Fruit fly (Drosophila melanogaster): Measurements from ENCODE around the gene CG12105.

The CG12105 gene

DNA sequence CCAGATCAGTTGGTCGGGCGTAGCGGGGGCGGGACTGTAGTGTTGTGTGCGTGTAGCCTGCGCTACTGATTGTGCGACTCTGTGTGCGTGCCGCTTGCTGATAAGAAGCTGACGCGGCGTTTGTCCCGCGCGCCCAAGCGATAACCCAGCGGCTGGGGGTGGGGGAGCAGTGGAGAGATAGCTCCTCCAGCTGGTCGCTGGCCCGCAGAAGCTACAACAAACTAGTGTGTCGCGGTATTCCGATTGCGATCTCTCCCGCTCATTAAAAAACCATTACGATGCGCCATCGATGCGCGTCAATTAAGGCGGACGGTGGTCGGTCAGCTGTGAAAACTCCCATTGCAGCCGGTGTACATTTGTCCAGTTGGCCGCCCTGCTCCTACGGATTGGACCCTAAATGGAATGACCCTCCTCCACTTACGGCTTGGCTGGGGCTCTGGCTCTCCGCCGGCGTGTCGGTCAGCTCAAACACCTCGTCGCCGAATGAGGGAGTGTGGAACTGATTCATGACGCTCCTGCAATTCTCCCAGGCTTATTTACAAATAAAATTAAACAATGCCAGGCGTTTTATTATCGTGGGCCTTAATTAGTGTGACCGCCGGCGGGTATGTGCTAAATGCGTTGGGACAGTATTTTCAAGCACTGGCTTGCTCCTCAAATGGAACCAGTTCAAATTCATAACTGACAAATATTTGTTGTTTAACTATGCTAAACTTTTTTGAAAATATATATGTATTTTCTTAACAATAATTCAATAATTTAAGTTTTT, 13.4 kb downstream of the CG12105 start, which contains the start of gene CG12104 (continued):
- TF ChIP-seq gsb-n (tag; optimal IDR thresholded peaks at IDR 0.05) (peak; percentile 44), CG18599 (GFP tag; optimal IDR thresholded peaks at IDR 0.05) (no peak), CG4424 (GFP tag; optimal IDR thresholded peaks at IDR 0.05) (no peak), Oaz (GFP tag; IDR thresholded peaks at IDR 0.05) (no peak), gro (GFP tag; optimal IDR thresholded peaks at IDR 0.05) (no peak), CG18764 (GFP tag; optimal IDR thresholded peaks at IDR 0.05) (no peak), mirr (GFP tag; optimal IDR thresholded peaks at IDR 0.05) (peak; percentile 64), Hr39 (optimal IDR thresholded peaks at IDR 0.05) (no peak), sna (GFP tag; IDR thresholded peaks at IDR 0.05; ENCODE audit: partially characterized antibody) (peak; percentile 35; the same call in 1 of the 2 replicates), CG2678 (tag; optimal IDR thresholded peaks at IDR 0.05) (no peak), cwo (GFP tag; optimal IDR thresholded peaks at IDR 0.05) (peak; percentile 40), CG33213 (GFP tag; optimal IDR thresholded peaks at IDR 0.05) (peak; percentile 31), Aef1 (GFP tag; IDR thresholded peaks at IDR 0.05) (no peak), crol (GFP tag; IDR thresholded peaks at IDR 0.05) (peak; percentile 96), Meics (GFP tag; optimal IDR thresholded peaks at IDR 0.05) (no peak), CrebB (tag; optimal IDR thresholded peaks at IDR 0.05) (no peak), dati (GFP tag; IDR thresholded peaks at IDR 0.05) (no peak), tgo (GFP tag; IDR thresholded peaks at IDR 0.05) (no peak), CG7839 (tag; optimal IDR thresholded peaks at IDR 0.05) (no peak), CG6683 (GFP tag; optimal IDR thresholded peaks at IDR 0.05) (no peak), NfI (GFP tag; optimal IDR thresholded peaks at IDR 0.05) (peak; percentile 44), ci (GFP tag; IDR thresholded peaks at IDR 0.05) (0 out of 3 replicates have a peak, but pooled peaks have one; percentile 14), gfzf (GFP tag; optimal IDR thresholded peaks at IDR 0.05) (peak; percentile 76), ttk (GFP tag; IDR thresholded peaks at IDR 0.05) (no peak), CG15479 (GFP tag; optimal IDR thresholded peaks at IDR 0.05) (peak; percentile 91), CG2116 (GFP tag; optimal IDR thresholded peaks at IDR 0.05) (peak; percentile 53), Hr3 (GFP tag; optimal IDR thresholded peaks at IDR 0.05) (no peak), CG15514 (GFP tag; optimal IDR thresholded peaks at IDR 0.05) (peak; percentile 99), br (optimal IDR thresholded peaks at IDR 0.05) (no peak), CG3726 (GFP tag; IDR thresholded peaks at IDR 0.05) (no peak), CG18011 (GFP tag; optimal IDR thresholded peaks at IDR 0.05) (no peak), NC2β (GFP tag; optimal IDR thresholded peaks at IDR 0.05) (no peak), ham (GFP tag; IDR thresholded peaks at IDR 0.05) (no peak), Myb (GFP tag; optimal IDR thresholded peaks at IDR 0.05) (peak; percentile 82), eve (GFP tag; optimal IDR thresholded peaks at IDR 0.05) (no peak), usp (GFP tag; optimal IDR thresholded peaks at IDR 0.05) (no peak), Ets97D (GFP tag; optimal IDR thresholded peaks at IDR 0.05) (peak; percentile 90), CG34376 (GFP tag; optimal IDR thresholded peaks at IDR 0.05) (peak; percentile 55), Xrp1 (GFP tag; IDR thresholded peaks at IDR 0.05) (no peak), CG16863 (GFP tag; optimal IDR thresholded peaks at IDR 0.05) (no peak), pb (GFP tag; optimal IDR thresholded peaks at IDR 0.05) (no peak), ken (GFP tag; IDR thresholded peaks at IDR 0.05) (no peak), CG2199 (GFP tag; IDR thresholded peaks at IDR 0.05) (peak; percentile 68; the same call in 1 of the 3 replicates), CG9932 (GFP tag; IDR thresholded peaks at IDR 0.05) (no peak), fd102C (GFP tag; optimal IDR thresholded peaks at IDR 0.05) (no peak), CG14050 (GFP tag; IDR thresholded peaks at IDR 0.05) (no peak), CG3163 (GFP tag; optimal IDR thresholded peaks at IDR 0.05) (no peak), mld (GFP tag; IDR thresholded peaks at IDR 0.05; ENCODE audit: partially characterized antibody) (0 out of 3 replicates have a peak, but pooled peaks have one; percentile 42), CG7372 (GFP tag; IDR thresholded peaks at IDR 0.05) (no peak), E2f1 (GFP tag; IDR thresholded peaks at IDR 0.05) (no peak), MESR4 (GFP tag; optimal IDR thresholded peaks at IDR 0.05) (peak; percentile 62)
